Worm (Caenorhabditis elegans) whole organism, young adult: ENCODE data around the gene col-78.

Experiments used
- B0261.1 ChIP-seq: sonication (generic microtip); optimal IDR thresholded peaks from 2 replicates; lab custom pipeline; 2016; ENCODE audit warnings: mild to moderate bottlenecking, missing genetic modification characterization, moderate library complexity, missing compliant biosample characterization
- C17E4.6 ChIP-seq: fragments of 200-800 bp; sonication (Bioruptor generic); IDR thresholded peaks from 2 replicates; pipeline ENCODE4 v1.3.6; 2022; ENCODE audit warnings: missing genetic modification reagents, missing genetic modification characterization, missing compliant biosample characterization
- D2030.7 ChIP-seq: fragments of 200-800 bp; sonication (Bioruptor generic); IDR thresholded peaks from 2 replicates; pipeline ENCODE4 v1.3.6; 2022; ENCODE audit warnings: missing genetic modification reagents, missing genetic modification characterization, missing compliant biosample characterization
- F37B4.10 ChIP-seq: fragments of 200-800 bp; sonication (Bioruptor generic); IDR thresholded peaks from 2 replicates; pipeline ENCODE4 v1.3.6; 2022; ENCODE audit warnings: missing genetic modification characterization, missing compliant biosample characterization
- F52B5.7 ChIP-seq: sonication (generic microtip); optimal IDR thresholded peaks from 2 replicates; lab custom pipeline; 2016; ENCODE audit warnings: mild to moderate bottlenecking, missing genetic modification characterization, missing compliant biosample characterization
- F57A8.1 ChIP-seq: fragments of 200-800 bp; sonication (Bioruptor generic); optimal IDR thresholded peaks from 2 replicates; lab custom pipeline; 2018; ENCODE audit warnings: mild to moderate bottlenecking, missing genetic modification characterization, moderate library complexity, missing compliant biosample characterization
- F57C9.4 ChIP-seq: sonication (generic microtip); optimal IDR thresholded peaks from 2 replicates; lab custom pipeline; 2017; ENCODE audit warnings: mild to moderate bottlenecking, missing genetic modification characterization, missing compliant biosample characterization
- K12H6.12 ChIP-seq: fragments of 200-800 bp; sonication (Bioruptor generic); optimal IDR thresholded peaks from 2 replicates; lab custom pipeline; 2018; ENCODE audit warnings: mild to moderate bottlenecking, missing genetic modification characterization, missing compliant biosample characterization
- T26A5.8 ChIP-seq: sonication (generic microtip); optimal IDR thresholded peaks from 2 replicates; lab custom pipeline; 2016; ENCODE audit warnings: missing genetic modification characterization, missing compliant biosample characterization
- Y79H2A.3 ChIP-seq: fragments of 200-800 bp; sonication (Bioruptor generic); conservative IDR thresholded peaks from 2 replicates; pipeline ENCODE4 v1.3.6; 2022; ENCODE audit warnings: missing genetic modification reagents, missing genetic modification characterization, missing compliant biosample characterization
- Y95B8A.8 ChIP-seq: fragments of 200-800 bp; sonication (Bioruptor generic); IDR thresholded peaks from 2 replicates; pipeline ENCODE4 v1.3.6; 2022; ENCODE audit warnings: missing genetic modification reagents, missing genetic modification characterization, missing compliant biosample characterization
- aptf-3 ChIP-seq: fragments of 200-800 bp; sonication (Bioruptor generic); IDR thresholded peaks from 2 replicates; pipeline ENCODE4 v1.3.6; 2022; ENCODE audit warnings: missing genetic modification characterization, missing compliant biosample characterization
- athp-1 ChIP-seq: sonication (generic microtip); optimal IDR thresholded peaks from 2 replicates; lab custom pipeline; 2017; ENCODE audit warnings: mild to moderate bottlenecking, missing genetic modification characterization, missing compliant biosample characterization
- attf-3 ChIP-seq: fragments of 200-800 bp; sonication (Bioruptor generic); conservative IDR thresholded peaks from 2 replicates; pipeline ENCODE4 v1.3.6; 2022; ENCODE audit warnings: missing genetic modification reagents, missing genetic modification characterization, missing compliant biosample characterization
- bed-1 ChIP-seq: fragments of 200-800 bp; sonication (Bioruptor generic); IDR thresholded peaks from 2 replicates; pipeline ENCODE4 v1.3.6; 2022; ENCODE audit warnings: missing genetic modification reagents, missing genetic modification characterization, missing compliant biosample characterization
- chd-7 ChIP-seq: sonication (generic microtip); optimal IDR thresholded peaks from 2 replicates; lab custom pipeline; 2016; ENCODE audit warnings: mild to moderate bottlenecking, missing genetic modification characterization, moderate library complexity, missing compliant biosample characterization
- die-1 ChIP-seq: sonication (generic microtip); optimal IDR thresholded peaks from 2 replicates; lab custom pipeline; 2016; ENCODE audit warnings: missing genotype, mild to moderate bottlenecking, missing genetic modification characterization, missing compliant biosample characterization
- efl-1 ChIP-seq: fragments of 150-350 bp; optimal IDR thresholded peaks from 2 replicates; lab custom pipeline; 2014; ENCODE audit warnings: missing biosample characterization, missing genetic modification reagents, missing genetic modification characterization
- gei-17 ChIP-seq: fragments of 200-800 bp; sonication (Bioruptor generic); optimal IDR thresholded peaks from 2 replicates; lab custom pipeline; 2018; ENCODE audit warnings: mild to moderate bottlenecking, missing genetic modification characterization, missing compliant biosample characterization
- hmg-1.2 ChIP-seq: fragments of 200-800 bp; sonication (Bioruptor generic); IDR thresholded peaks from 2 replicates; pipeline ENCODE4 v1.3.6; 2022; ENCODE audit warnings: missing genetic modification reagents, missing genetic modification characterization, missing compliant biosample characterization
- lag-1 ChIP-seq: fragments of 200-800 bp; sonication (Bioruptor generic); IDR thresholded peaks from 2 replicates; pipeline ENCODE4 v1.3.6; 2022; ENCODE audit warnings: missing genetic modification reagents, missing genetic modification characterization, missing compliant biosample characterization
- let-526 ChIP-seq: fragments of 200-800 bp; sonication (Bioruptor generic); IDR thresholded peaks from 2 replicates; pipeline ENCODE4 v1.3.6; 2022; ENCODE audit warnings: missing genetic modification reagents, missing genetic modification characterization, missing compliant biosample characterization
- let-607 ChIP-seq, 2 experiments: fragments of 200-800 bp in 1 of 2; sonication (Bioruptor generic) in 1 of 2; sonication (generic microtip) in 1 of 2; optimal IDR thresholded peaks; 2 replicates each; lab custom pipeline; 2016 to 2018; ENCODE audit warnings: mild to moderate bottlenecking in 2 of 2, missing compliant biosample characterization in 2 of 2, missing genetic modification characterization in 2 of 2, moderate library complexity in 2 of 2, missing genotype in 1 of 2
- lin-26 ChIP-seq: fragments of 200-800 bp; sonication (Bioruptor generic); IDR thresholded peaks from 2 replicates; pipeline ENCODE4 v1.3.6; 2022; ENCODE audit warnings: missing genetic modification reagents, missing genetic modification characterization, missing compliant biosample characterization
- madf-3 ChIP-seq: fragments of 200-800 bp; sonication (Bioruptor generic); IDR thresholded peaks from 2 replicates; pipeline ENCODE4 v1.3.6; 2022; ENCODE audit warnings: missing genetic modification reagents, missing genetic modification characterization, missing compliant biosample characterization
- mes-4 ChIP-seq: sonication (generic microtip); optimal IDR thresholded peaks from 2 replicates; lab custom pipeline; 2016; ENCODE audit warnings: missing genotype, missing genetic modification characterization, missing compliant biosample characterization
- nhr-179 ChIP-seq: sonication (generic microtip); optimal IDR thresholded peaks from 2 replicates; lab custom pipeline; 2016; ENCODE audit warnings: mild to moderate bottlenecking, missing genetic modification characterization, missing compliant biosample characterization
- nhr-27 ChIP-seq: fragments of 200-800 bp; sonication (Bioruptor generic); optimal IDR thresholded peaks from 2 replicates; lab custom pipeline; 2018; ENCODE audit warnings: mild to moderate bottlenecking, missing genetic modification characterization, moderate library complexity, missing compliant biosample characterization
- nhr-80 ChIP-seq: sonication (generic microtip); optimal IDR thresholded peaks from 2 replicates; lab custom pipeline; 2016; ENCODE audit warnings: missing genetic modification characterization, missing compliant biosample characterization
- repo-1 ChIP-seq: sonication (generic microtip); optimal IDR thresholded peaks from 2 replicates; lab custom pipeline; 2017; ENCODE audit warnings: mild to moderate bottlenecking, missing genetic modification characterization, missing compliant biosample characterization
- sea-2 ChIP-seq: fragments of 200-800 bp; sonication (Bioruptor generic); IDR thresholded peaks from 2 replicates; pipeline ENCODE4 v1.3.6; 2022; ENCODE audit warnings: missing genetic modification characterization, missing compliant biosample characterization
- snpc-3.4 ChIP-seq: sonication (generic microtip); optimal IDR thresholded peaks from 2 replicates; lab custom pipeline; 2017; ENCODE audit warnings: missing genetic modification characterization, mild to moderate bottlenecking, missing compliant biosample characterization, antibody characterized with exemption, moderate library complexity, missing genotype, missing genetic modification reagents
- tbp1 ChIP-seq: fragments of 200-800 bp; sonication (Bioruptor generic); optimal IDR thresholded peaks from 2 replicates; lab custom pipeline; 2018; ENCODE audit warnings: mild to moderate bottlenecking, missing genetic modification characterization, missing compliant biosample characterization
- tlf-1 ChIP-seq: fragments of 200-800 bp; sonication (Bioruptor generic); optimal IDR thresholded peaks from 2 replicates; lab custom pipeline; 2018; ENCODE audit warnings: mild to moderate bottlenecking, missing genetic modification characterization, missing compliant biosample characterization
- unc-62 ChIP-seq: fragments of 150-350 bp; optimal IDR thresholded peaks from 2 replicates; lab custom pipeline; 2014; ENCODE audit warnings: missing biosample characterization, missing genetic modification reagents, missing genetic modification characterization
- xnd-1 ChIP-seq: sonication (generic microtip); optimal IDR thresholded peaks from 2 replicates; lab custom pipeline; 2016; ENCODE audit warnings: missing genotype, missing genetic modification reagents, missing genetic modification characterization, missing compliant biosample characterization

col-78 gene

ce11 chrII:9143795-9144194 is 8.5 kb upstream of the col-78 start:
- TF ChIP-seq nhr-179 (tag; lab: Kevin White, UChicago) (no peak), C17E4.6 (no peak), athp-1 (no peak)

ce11 chrII:9144366-9144765 is 8.0 kb upstream of the col-78 start:
- TF ChIP-seq F37B4.10 (GFP tag; lab: Robert Waterston, UW) (no peak), F52B5.7 (no peak), attf-3 (GFP tag; lab: Robert Waterston, UW) (no peak), tlf-1 (GFP tag; lab: Kevin White, UChicago) (no peak), Y79H2A.3 (GFP tag; lab: Robert Waterston, UW) (no peak), unc-62 (GFP tag; lab: Kevin White, UChicago) (no peak), die-1 (no peak), F57A8.1 (no peak), sea-2 (GFP tag; lab: Robert Waterston, UW) (no peak)

- no peak for TF ChIP-seq bed-1
- no peak for TF ChIP-seq K12H6.12 (tag; lab: Kevin White, UChicago)
- TF ChIP-seq madf-3 (GFP tag; lab: Robert Waterston, UW) = no peak
- no peak for TF ChIP-seq F57C9.4 (tag; lab: Kevin White, UChicago)
- TF ChIP-seq xnd-1 = no peak
- no peak for TF ChIP-seq T26A5.8 (tag; lab: Kevin White, UChicago)
- TF ChIP-seq nhr-179 (tag; lab: Kevin White, UChicago) = no peak
- no peak for TF ChIP-seq aptf-3 (GFP tag; lab: Robert Waterston, UW)
- no peak for TF ChIP-seq tbp1 (GFP tag; lab: Kevin White, UChicago)
- TF ChIP-seq gei-17 (GFP tag; lab: Kevin White, UChicago) = no peak
- no peak for TF ChIP-seq nhr-27 (tag; lab: Kevin White, UChicago)
Measured at ce11 chrII:9145961-9146360, 6.4 kb upstream of the col-78 start, which contains the start of gene W07A12.4. Gene W07A12.4, plus strand, starts transcription at chrII:9146261.

- TF ChIP-seq F52B5.7 = no peak
- TF ChIP-seq mes-4 (tag; lab: Kevin White, UChicago) = no peak
- no peak for TF ChIP-seq die-1
- no peak for TF ChIP-seq lin-26 (GFP tag; lab: Robert Waterston, UW)
- TF ChIP-seq madf-3 (GFP tag; lab: Robert Waterston, UW) = no peak
- no peak for TF ChIP-seq hmg-1.2 (GFP tag; lab: Robert Waterston, UW)
- no peak for TF ChIP-seq B0261.1
- no peak for TF ChIP-seq D2030.7
Measured at ce11 chrII:9148079-9148478, 4.3 kb upstream of the col-78 start.

- TF ChIP-seq snpc-3.4 (no peak), chd-7 (tag; lab: Kevin White, UChicago) (no peak), K12H6.12 (tag; lab: Kevin White, UChicago) (no peak), tbp1 (GFP tag; lab: Kevin White, UChicago) (no peak), C17E4.6 (no peak), athp-1 (no peak), nhr-27 (tag; lab: Kevin White, UChicago) (no peak), efl-1 (GFP tag; lab: Kevin White, UChicago) (no peak)
- TF ChIP-seq, all 124 proteins: peak for 0
Measured at ce11 chrII:9154339-9154738, 2.0 kb downstream of the col-78 start.

- TF ChIP-seq repo-1 (tag; lab: Kevin White, UChicago) (no peak), mes-4 (tag; lab: Kevin White, UChicago) (no peak), lag-1 (GFP tag; lab: Robert Waterston, UW) (no peak), let-607 (tag; optimal IDR thresholded peaks at IDR 0.05; lab: Kevin White, UChicago) (peak in 1 of 2 experiments; percentile 8), let-526 (GFP tag; lab: Robert Waterston, UW) (no peak), Y95B8A.8 (GFP tag; lab: Robert Waterston, UW) (no peak), T26A5.8 (tag; lab: Kevin White, UChicago) (no peak), nhr-80 (tag; lab: Kevin White, UChicago) (peak; percentile 54)
- TF ChIP-seq, all 124 proteins: peak for 2
Measured at ce11 chrII:9156277-9156676, 3.9 kb downstream of the col-78 start.
